Fruit fly (Drosophila melanogaster) S2 (cell line): ENCODE results near the gene Ost48.

Source experiments
- CG8478 ChIP-seq: fragments of >200 bp; optimal IDR thresholded peaks from 2 replicates; lab custom pipeline; 2018
- CTCF ChIP-seq, 2 experiments: fragments of >200 bp; optimal IDR thresholded peaks; 2 replicates each; lab custom pipeline; 2018

DNA sequence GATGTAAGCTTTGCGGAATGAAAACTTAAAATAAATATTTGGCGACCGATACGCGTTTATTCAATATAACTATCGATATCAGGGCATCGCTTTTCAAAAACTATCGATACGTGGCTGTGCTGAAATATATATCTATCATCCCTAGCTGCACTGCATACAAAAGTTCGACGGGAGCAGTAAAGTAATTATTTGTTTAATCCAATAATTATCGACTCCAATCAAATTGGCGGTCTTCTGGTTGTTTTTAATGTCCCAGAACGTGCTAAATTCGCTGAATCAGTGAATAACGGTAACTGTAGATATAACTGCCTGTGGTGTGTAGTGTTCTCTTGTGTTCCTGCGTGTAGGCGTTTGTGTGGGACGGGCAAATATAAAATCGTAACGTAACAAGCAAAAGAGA, 4.8 kb upstream of the Ost48 start, which contains the start of gene mei-P26:
- no peak for TF ChIP-seq CTCF (optimal IDR thresholded peaks at IDR 0.05; lab: Kevin White, UChicago)
- no peak for TF ChIP-seq CG8478 (lab: Kevin White, UChicago)
